Fruit fly (Drosophila melanogaster) whole organism, embryonic: ENCODE data around the gene RpS12.

Source experiments
- Awh ChIP-seq: fragments of 200-800 bp; sonication (Bioruptor generic); IDR thresholded peaks from 2 replicates; pipeline ENCODE4, ENCODE4 v1.3.6; 2022; ENCODE audit warnings: missing biosample characterization, missing genetic modification characterization
- Blimp-1 ChIP-seq: fragments of 200-800 bp; sonication (Bioruptor generic); optimal IDR thresholded peaks from 3 replicates; lab custom pipeline; 2018; ENCODE audit warnings: missing biosample characterization, missing genetic modification characterization, mild to moderate bottlenecking, moderate library complexity, missing genetic modification reagents
- CG1024 ChIP-seq: fragments of 200-800 bp; sonication (Bioruptor generic); IDR thresholded peaks from 2 replicates; pipeline ENCODE4 v1.3.6; 2022; ENCODE audit warnings: missing biosample characterization, missing genetic modification characterization
- CG10654 ChIP-seq: fragments of 200-800 bp; sonication (Bioruptor generic); optimal IDR thresholded peaks from 2 replicates; lab custom pipeline; 2016; ENCODE audit warnings: missing biosample characterization, missing genetic modification characterization
- CG11723 ChIP-seq: fragments of 200-800 bp; sonication (Bioruptor generic); optimal IDR thresholded peaks from 2 replicates; lab custom pipeline; 2017; ENCODE audit warnings: missing biosample characterization, mild to moderate bottlenecking, missing genetic modification characterization
- CG12104 ChIP-seq: fragments of 200-800 bp; sonication (Bioruptor generic); optimal IDR thresholded peaks from 3 replicates; lab custom pipeline; 2016; ENCODE audit warnings: missing biosample characterization, missing genetic modification characterization
- CG12769 ChIP-seq: fragments of 200-800 bp; sonication (Bioruptor generic); optimal IDR thresholded peaks from 2 replicates; lab custom pipeline; 2019; ENCODE audit warnings: missing biosample characterization, mild to moderate bottlenecking, missing genetic modification characterization, moderate library complexity
- CG15696 ChIP-seq: fragments of 200-800 bp; sonication (Bioruptor generic); optimal IDR thresholded peaks from 2 replicates; lab custom pipeline; 2019; ENCODE audit warnings: missing biosample characterization, mild to moderate bottlenecking, missing genetic modification characterization, moderate library complexity
- CG16813 ChIP-seq: fragments of 200-800 bp; sonication (Bioruptor generic); IDR thresholded peaks from 3 replicates; pipeline ENCODE4 v1.3.6; 2022; ENCODE audit warnings: missing biosample characterization, missing genetic modification characterization; ENCODE audit not compliant: partially characterized antibody
- CG2202 ChIP-seq: fragments of 200-800 bp; sonication (Bioruptor generic); optimal IDR thresholded peaks from 2 replicates; lab custom pipeline; 2018; ENCODE audit warnings: missing biosample characterization, mild to moderate bottlenecking, missing genetic modification characterization
- CG4360 ChIP-seq: fragments of 200-800 bp; sonication (Bioruptor generic); IDR thresholded peaks from 2 replicates; pipeline ENCODE4 v1.3.6; 2022; ENCODE audit warnings: missing biosample characterization, missing genetic modification characterization
- CG4424 ChIP-seq: fragments of 200-800 bp; sonication (Bioruptor generic); optimal IDR thresholded peaks from 3 replicates; lab custom pipeline; 2016; ENCODE audit warnings: missing biosample characterization, missing genetic modification characterization
- CG8281 ChIP-seq: fragments of 200-800 bp; sonication (Bioruptor generic); optimal IDR thresholded peaks from 2 replicates; lab custom pipeline; 2018; ENCODE audit warnings: missing biosample characterization, mild to moderate bottlenecking, missing genetic modification characterization, moderate library complexity
- CTCF ChIP-seq: fragments of 200-800 bp; sonication (Bioruptor generic); optimal IDR thresholded peaks from 2 replicates; lab custom pipeline; 2017; ENCODE audit warnings: missing biosample characterization, mild to moderate bottlenecking, missing genetic modification characterization, moderate library complexity
- D ChIP-seq, 2 experiments: fragments of 200-800 bp in 1 of 2; fragments of >200 bp in 1 of 2; sonication (Bioruptor generic) in 1 of 2; optimal IDR thresholded peaks; 2 replicates in 1 of 2; 3 replicates in 1 of 2; lab custom pipeline; 2017; ENCODE audit warnings: mild to moderate bottlenecking in 1 of 2, missing biosample characterization in 1 of 2, missing genetic modification characterization in 1 of 2, missing genetic modification reagents in 1 of 2
- Dip2 ChIP-seq: fragments of 200-800 bp; sonication (Bioruptor generic); IDR thresholded peaks from 2 replicates; pipeline ENCODE4 v1.3.6; 2022; ENCODE audit warnings: missing biosample characterization, missing genetic modification characterization
- Drgx ChIP-seq: fragments of 200-800 bp; sonication (Bioruptor generic); IDR thresholded peaks from 2 replicates; pipeline ENCODE4 v1.3.6; 2022; ENCODE audit warnings: missing biosample characterization, missing genetic modification characterization
- Hmr ChIP-seq: fragments of 200-800 bp; sonication (Bioruptor generic); optimal IDR thresholded peaks from 3 replicates; lab custom pipeline; 2017; ENCODE audit warnings: mild to moderate bottlenecking, missing biosample characterization, missing genetic modification reagents, missing genetic modification characterization
- Side ChIP-seq: fragments of 200-800 bp; sonication (Bioruptor generic); optimal IDR thresholded peaks from 2 replicates; lab custom pipeline; 2016; ENCODE audit warnings: missing biosample characterization, missing genetic modification characterization
- Stat92E ChIP-seq, 3 experiments: fragments of >200 bp in 2 of 3; fragments of 200-800 bp in 1 of 3; sonication (Bioruptor generic) in 1 of 3; optimal IDR thresholded peaks; 2 replicates each; lab custom pipeline; 2017 to 2019; ENCODE audit warnings: missing biosample characterization in 3 of 3, missing genetic modification characterization in 3 of 3, mild to moderate bottlenecking in 1 of 3, moderate library complexity in 1 of 3
- Vsx1 ChIP-seq: fragments of 200-800 bp; sonication (Bioruptor generic); optimal IDR thresholded peaks from 2 replicates; lab custom pipeline; 2017; ENCODE audit warnings: missing biosample characterization, mild to moderate bottlenecking, missing genetic modification characterization, missing genetic modification reagents
- abd-A ChIP-seq: fragments of 200-800 bp; sonication (Bioruptor generic); optimal IDR thresholded peaks from 3 replicates; lab custom pipeline; 2019; ENCODE audit warnings: missing biosample characterization, mild to moderate bottlenecking, missing genetic modification characterization, moderate library complexity
- eve ChIP-seq, 2 experiments: fragments of >200 bp; optimal IDR thresholded peaks; 2 replicates each; lab custom pipeline; 2017; ENCODE audit warnings: missing biosample characterization in 2 of 2, missing genetic modification characterization in 2 of 2
- exex ChIP-seq: fragments of 200-800 bp; sonication (Bioruptor generic); optimal IDR thresholded peaks from 4 replicates; lab custom pipeline; 2018; ENCODE audit warnings: missing biosample characterization, mild to moderate bottlenecking, missing genetic modification characterization, moderate library complexity
- fd102C ChIP-seq: fragments of 200-800 bp; sonication (Bioruptor generic); optimal IDR thresholded peaks from 2 replicates; lab custom pipeline; 2018; ENCODE audit warnings: missing biosample characterization, mild to moderate bottlenecking, missing genetic modification characterization, moderate library complexity
- gce ChIP-seq: fragments of 200-800 bp; sonication (Bioruptor generic); IDR thresholded peaks from 3 replicates; pipeline ENCODE4 v1.3.6; 2022; ENCODE audit warnings: missing biosample characterization, missing genetic modification characterization
- grn ChIP-seq: fragments of 200-800 bp; sonication (Bioruptor generic); optimal IDR thresholded peaks from 3 replicates; lab custom pipeline; 2017; ENCODE audit warnings: missing biosample characterization, missing genetic modification characterization
- gsb-n ChIP-seq: fragments of 200-800 bp; sonication (Bioruptor generic); optimal IDR thresholded peaks from 3 replicates; lab custom pipeline; 2018; ENCODE audit warnings: missing biosample characterization, mild to moderate bottlenecking, missing genetic modification characterization
- jigr1 ChIP-seq: fragments of 200-800 bp; sonication (Bioruptor generic); IDR thresholded peaks from 3 replicates; pipeline ENCODE4 v1.3.6; 2022; ENCODE audit warnings: missing biosample characterization, missing genetic modification characterization
- luna ChIP-seq: fragments of 200-800 bp; sonication (Bioruptor generic); optimal IDR thresholded peaks from 2 replicates; lab custom pipeline; 2016; ENCODE audit warnings: missing biosample characterization, missing genetic modification characterization
- nerfin-2 ChIP-seq: fragments of 200-800 bp; sonication (Bioruptor generic); IDR thresholded peaks from 2 replicates; pipeline ENCODE4 v1.3.6; 2022; ENCODE audit warnings: missing biosample characterization, missing genetic modification characterization; ENCODE audit not compliant: partially characterized antibody
- oc ChIP-seq: fragments of 200-800 bp; sonication (Bioruptor generic); optimal IDR thresholded peaks from 2 replicates; lab custom pipeline; 2018; ENCODE audit warnings: missing biosample characterization, mild to moderate bottlenecking, missing genetic modification characterization, moderate library complexity
- repo ChIP-seq: fragments of 200-800 bp; sonication (Bioruptor generic); optimal IDR thresholded peaks from 2 replicates; lab custom pipeline; 2016; ENCODE audit warnings: missing biosample characterization, missing genetic modification characterization
- ro ChIP-seq: fragments of 200-800 bp; sonication (Bioruptor generic); IDR thresholded peaks from 2 replicates; pipeline ENCODE4 v1.3.6; 2022; ENCODE audit warnings: missing biosample characterization, missing genetic modification characterization
- sens ChIP-seq: fragments of 200-800 bp; sonication (Bioruptor generic); peaks from one replicate; lab custom pipeline; 2016; ENCODE audit warnings: missing biosample characterization, missing genetic modification characterization
- slp2 ChIP-seq: fragments of 200-800 bp; sonication (Bioruptor generic); optimal IDR thresholded peaks from 2 replicates; lab custom pipeline; 2016; ENCODE audit warnings: missing biosample characterization, missing genetic modification characterization
- trh ChIP-seq: fragments of 200-800 bp; sonication (Bioruptor generic); optimal IDR thresholded peaks from 2 replicates; lab custom pipeline; 2016; ENCODE audit warnings: missing biosample characterization, missing genetic modification characterization
- vvl ChIP-seq: fragments of 200-800 bp; sonication (Bioruptor generic); IDR thresholded peaks from 2 replicates; pipeline ENCODE4 v1.3.6; 2022; ENCODE audit warnings: missing biosample characterization, missing genetic modification characterization
- zen2 ChIP-seq: fragments of 200-800 bp; sonication (Bioruptor generic); IDR thresholded peaks from 3 replicates; pipeline ENCODE4 v1.3.6; 2022; ENCODE audit warnings: missing biosample characterization, missing genetic modification characterization; ENCODE audit not compliant: partially characterized antibody

Gene RpS12

DNA sequence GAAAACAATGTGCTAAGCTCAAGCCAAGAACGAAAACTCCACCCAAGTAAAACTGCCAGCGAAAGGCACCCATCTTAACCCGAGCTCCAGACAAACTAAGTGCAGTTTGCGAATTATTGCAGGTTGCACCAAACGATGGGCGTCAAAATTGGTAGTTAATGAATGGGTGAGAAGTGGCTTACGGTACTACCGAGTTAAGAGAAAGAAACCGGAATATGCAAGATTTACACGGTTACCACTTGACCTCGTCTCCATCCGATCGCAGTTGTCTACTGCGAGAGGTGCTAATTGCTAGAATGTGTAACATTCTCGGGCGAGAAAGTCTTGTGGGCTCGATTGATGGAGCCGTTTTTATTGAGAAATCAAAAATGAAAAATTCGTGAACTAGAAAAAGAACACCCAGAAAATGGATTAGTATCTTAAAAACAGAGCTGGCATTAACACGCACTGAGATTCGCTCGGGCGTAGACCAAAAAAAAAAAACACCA, 38.2 kb downstream of the RpS12 start, which contains the start of the genes CG14115 and CG34428:
CG14115 (minus strand) TSS at position 101 of the 488 bp plus-strand sequence.
CG34428 (plus strand) TSS at position 438 of the 488 bp plus-strand sequence.
- TF ChIP-seq CG4424 (GFP tag; lab: Kevin White, UChicago) (no peak), Hmr (GFP tag; lab: Kevin White, UChicago) (no peak), gce (GFP tag; lab: Robert Waterston, UW) (0 out of 3 replicates have a peak, but pooled peaks have one; percentile 17)

DNA sequence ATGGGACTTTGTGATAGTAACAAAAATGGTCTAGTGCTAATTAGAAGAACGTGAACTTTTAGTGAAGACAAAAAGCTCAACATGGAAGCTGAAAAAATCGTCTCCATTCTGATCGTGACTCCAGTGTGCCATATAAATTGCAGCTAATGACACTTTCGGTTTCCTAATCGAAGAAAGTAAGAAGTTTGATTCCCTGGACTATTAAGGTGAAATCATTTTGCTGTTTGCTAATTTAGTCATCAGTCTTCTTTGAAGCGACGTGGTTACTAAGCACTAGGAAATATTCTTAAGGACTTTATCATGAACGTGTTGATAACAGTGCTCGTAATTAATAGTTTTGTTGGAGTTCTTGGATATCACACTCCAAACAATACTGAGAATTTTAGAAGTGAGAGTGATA, 39.6 kb downstream of the RpS12 start, which contains the start of gene CG34429:
CG34429 (plus strand) TSS at position 301 of the 400 bp plus-strand sequence.
- peak; percentile 48 for TF ChIP-seq Blimp-1
- no peak for TF ChIP-seq Awh (GFP tag; lab: Robert Waterston, UW)

DNA sequence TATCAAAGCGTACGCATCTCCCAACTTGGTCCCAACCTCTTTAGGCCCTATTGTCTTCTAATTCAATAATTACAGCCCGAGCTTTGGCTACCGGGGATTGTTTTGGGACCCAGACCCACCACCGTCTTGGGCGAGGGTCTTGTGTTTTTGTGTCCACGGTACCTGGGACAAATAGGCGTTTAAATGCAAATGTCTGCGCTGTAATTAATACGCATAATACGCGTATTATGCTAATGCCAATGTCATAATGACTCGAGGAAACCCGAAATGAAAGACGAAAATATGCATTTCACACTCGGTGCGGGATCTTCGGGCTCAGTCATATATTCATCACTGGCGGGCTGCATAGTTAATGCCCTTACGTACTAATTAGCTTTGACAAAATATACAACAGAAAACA, 41.2 kb downstream of the RpS12 start:
- TF ChIP-seq vvl: peak; percentile 79; the same call in 1 of the 2 replicates
- TF ChIP-seq Drgx (GFP tag; lab: Robert Waterston, UW): no peak
- peak; percentile 42 for TF ChIP-seq abd-A (tag; lab: Kevin White, UChicago)
- no peak for TF ChIP-seq eve (GFP tag; optimal IDR thresholded peaks at IDR 0.05; lab: Kevin White, UChicago)
- TF ChIP-seq CG12769 (tag; lab: Kevin White, UChicago): no peak
- no peak for TF ChIP-seq CG1024
- peak; percentile 33 for TF ChIP-seq gsb-n (tag; lab: Kevin White, UChicago)
- TF ChIP-seq CG15696 (tag; lab: Kevin White, UChicago): no peak
- peak; percentile 76 for TF ChIP-seq oc (tag; lab: Kevin White, UChicago)
- no peak for TF ChIP-seq repo
- TF ChIP-seq CG12104 (GFP tag; lab: Kevin White, UChicago): no peak
- peak; percentile 71 for TF ChIP-seq Awh (GFP tag; lab: Robert Waterston, UW)
- peak; percentile 26 for TF ChIP-seq Vsx1 (GFP tag; lab: Kevin White, UChicago)
- no peak for TF ChIP-seq CG10654
- no peak for TF ChIP-seq nerfin-2
- TF ChIP-seq CG2202: no peak
- TF ChIP-seq zen2 (GFP tag; lab: Robert Waterston, UW): no peak

DNA sequence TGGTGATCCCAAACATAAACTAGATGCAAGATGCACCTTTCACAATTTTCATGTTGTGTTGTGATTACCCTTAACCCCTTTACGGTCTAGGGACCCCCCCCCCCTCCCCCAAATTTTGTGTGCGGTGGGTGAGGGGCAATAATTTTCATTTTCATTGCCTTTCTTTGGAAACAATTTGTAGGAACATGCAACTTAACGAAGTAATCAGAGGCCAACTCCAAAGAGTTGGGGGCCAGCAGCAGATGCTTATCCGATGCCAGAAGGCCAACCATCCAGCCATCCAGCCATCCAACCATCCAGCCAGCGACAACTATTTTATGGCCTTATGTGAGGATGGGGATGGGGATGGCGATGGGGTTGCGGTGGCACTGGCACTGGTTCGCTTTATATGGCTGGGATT, 41.8 kb downstream of the RpS12 start:
- TF ChIP-seq Stat92E (GFP tag; optimal IDR thresholded peaks at IDR 0.05; lab: Kevin White, UChicago) (peak in 1 of 3 experiments; percentile 92), fd102C (GFP tag; lab: Kevin White, UChicago) (no peak), CTCF (GFP tag; lab: Kevin White, UChicago) (no peak), grn (GFP tag; lab: Kevin White, UChicago) (peak; percentile 67), Awh (GFP tag; lab: Robert Waterston, UW) (peak; percentile 9; the same call in 1 of the 2 replicates), CG8281 (tag; lab: Kevin White, UChicago) (peak; percentile 9), CG16813 (GFP tag; lab: Robert Waterston, UW) (0 out of 3 replicates have a peak, but pooled peaks have one; percentile 13)

DNA sequence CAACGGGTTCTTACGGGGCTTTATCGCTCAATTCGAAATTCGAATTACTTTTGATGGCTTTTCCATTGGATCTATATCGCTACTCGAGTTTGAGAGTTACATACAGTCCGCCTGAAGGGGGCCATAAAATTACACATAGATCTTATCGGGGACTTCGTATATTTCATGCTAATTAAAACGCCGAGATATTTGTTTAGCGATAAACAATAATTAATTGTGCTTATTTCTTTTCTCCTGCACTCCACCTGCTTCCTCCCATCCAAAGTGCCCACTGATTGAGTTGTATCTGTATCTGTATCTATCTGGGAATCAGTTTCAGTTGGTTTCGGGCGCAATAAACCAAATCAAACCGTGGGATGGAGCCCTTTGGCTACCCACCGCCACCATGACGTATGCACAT, 42.5 kb downstream of the RpS12 start:
- TF ChIP-seq ro: no peak
- TF ChIP-seq oc (tag; lab: Kevin White, UChicago): no peak
- no peak for TF ChIP-seq Hmr (GFP tag; lab: Kevin White, UChicago)
- TF ChIP-seq jigr1 (GFP tag; lab: Robert Waterston, UW): no peak
- peak; percentile 75 for TF ChIP-seq sens
- peak; percentile 13 for TF ChIP-seq exex (tag; lab: Kevin White, UChicago)
- TF ChIP-seq D (optimal IDR thresholded peaks at IDR 0.05; lab: Kevin White, UChicago): no peak
- no peak for TF ChIP-seq D (GFP tag; optimal IDR thresholded peaks at IDR 0.05; lab: Kevin White, UChicago)
- no peak for TF ChIP-seq CG11723 (GFP tag; lab: Kevin White, UChicago)
- TF ChIP-seq CG4360 (GFP tag; lab: Robert Waterston, UW): no peak
- no peak for TF ChIP-seq trh (GFP tag; lab: Kevin White, UChicago)
- TF ChIP-seq Awh (GFP tag; lab: Robert Waterston, UW): peak; percentile 52; the same call in 1 of the 2 replicates
- no peak for TF ChIP-seq luna (GFP tag; lab: Kevin White, UChicago)
- TF ChIP-seq Side (GFP tag; lab: Kevin White, UChicago): no peak
- TF ChIP-seq Vsx1 (GFP tag; lab: Kevin White, UChicago): peak; percentile 68
- TF ChIP-seq slp2: no peak
- no peak for TF ChIP-seq Dip2 (GFP tag; lab: Robert Waterston, UW)
- TF ChIP-seq grn (GFP tag; lab: Kevin White, UChicago): peak; percentile 84
- TF ChIP-seq, all 482 proteins: peak for 5
